Worm (Caenorhabditis elegans) whole organism, midembryonic: ENCODE data around the gene dct-14.

Source experiments
- T22C8.4 ChIP-seq: fragments of 200-800 bp; sonication (Bioruptor generic); IDR thresholded peaks from 2 replicates; pipeline ENCODE4 v1.3.6; 2022; ENCODE audit warnings: missing genetic modification characterization, missing compliant biosample characterization
- flt-1 ChIP-seq: fragments of 200-800 bp; sonication (Bioruptor generic); IDR thresholded peaks from 2 replicates; pipeline ENCODE4 v1.3.6; 2022; ENCODE audit warnings: missing genetic modification characterization, missing compliant biosample characterization
- klf-2 ChIP-seq: fragments of 200-800 bp; sonication (Bioruptor generic); conservative IDR thresholded peaks from 2 replicates; pipeline ENCODE4 v1.3.6; 2022; ENCODE audit warnings: missing genetic modification reagents, missing genetic modification characterization, missing compliant biosample characterization
- med-1 ChIP-seq: sonication (generic microtip); optimal IDR thresholded peaks from 2 replicates; lab custom pipeline; 2017; ENCODE audit warnings: missing genetic modification characterization, mild to moderate bottlenecking, missing compliant biosample characterization, antibody characterized with exemption, missing genetic modification reagents; ENCODE audit not compliant: insufficient read depth
- tab-1 ChIP-seq: fragments of 200-800 bp; sonication (Bioruptor generic); IDR thresholded peaks from 2 replicates; pipeline ENCODE4 v1.3.6; 2022; ENCODE audit warnings: missing genetic modification characterization, missing compliant biosample characterization
- ztf-29 ChIP-seq: fragments of 200-800 bp; sonication (Bioruptor generic); IDR thresholded peaks from 2 replicates; pipeline ENCODE4 v1.3.6; 2022; ENCODE audit warnings: missing genetic modification reagents, missing genetic modification characterization, missing compliant biosample characterization

- TF ChIP-seq T22C8.4 (GFP tag; lab: Robert Waterston, UW) (no peak), ztf-29 (GFP tag; lab: Robert Waterston, UW) (no peak), klf-2 (GFP tag; lab: Robert Waterston, UW) (no peak), flt-1 (GFP tag; lab: Robert Waterston, UW) (no peak), tab-1 (GFP tag; lab: Robert Waterston, UW) (no peak), med-1 (GFP tag; lab: Kevin White, UChicago) (no peak)
These were observed 46.5 kb downstream of the dct-14 start, which contains the start of gene srd-70 for ce11 chrV:20453811-20454210.
